Worm (Caenorhabditis elegans): ENCODE measurements around the gene Y49E10.18.
A peak's percentile ranks its signal among the peaks of the same experiment; 100 is the strongest.

Y49E10.18 gene

ce11 chrIII:12453315-12453714 lies 7.4 kb upstream of the Y49E10.18 start, which contains the start of gene ani-1 (continued):
- TF ChIP-seq ZK337.2 (GFP tag; IDR thresholded peaks at IDR 0.05) (no peak), fos-1 (tag; optimal IDR thresholded peaks at IDR 0.05) (no peak), unc-62 (GFP tag; optimal IDR thresholded peaks at IDR 0.05 in 1 of 2) (no peak), unc-62 (tag; optimal IDR thresholded peaks at IDR 0.05) (no peak), php-3 (GFP tag; IDR thresholded peaks at IDR 0.05) (no peak), nhr-42 (GFP tag; IDR thresholded peaks at IDR 0.05) (no peak), dve-1 (tag; optimal IDR thresholded peaks at IDR 0.05; ENCODE audit: insufficient read depth) (peak; percentile 24), spr-1 (tag; optimal IDR thresholded peaks at IDR 0.05) (peak; percentile 10), ztf-7 (tag; optimal IDR thresholded peaks at IDR 0.05) (no peak), mdt-29 (GFP tag; IDR thresholded peaks at IDR 0.05) (no peak), D1046.2 (GFP tag; IDR thresholded peaks at IDR 0.05) (no peak), nhr-76 (tag; optimal IDR thresholded peaks at IDR 0.05) (no peak), arid-1 (GFP tag; conservative IDR thresholded peaks at IDR 0.05) (peak; percentile 42; the same call in 1 of the 2 replicates), lim-7 (GFP tag; IDR thresholded peaks at IDR 0.05) (no peak), nhr-25 (tag; optimal IDR thresholded peaks at IDR 0.05; ENCODE audit: borderline replicate concordance, insufficient read depth) (peak; percentile 9), mep-1 (tag; optimal IDR thresholded peaks at IDR 0.05) (peak; percentile 69), lin-29 (GFP tag; IDR thresholded peaks at IDR 0.05) (no peak), hmg-1.1 (GFP tag; IDR thresholded peaks at IDR 0.05) (peak; percentile 40; the same call in 1 of the 2 replicates), zag-1 (tag; optimal IDR thresholded peaks at IDR 0.05) (no peak), lin-15B (tag; optimal IDR thresholded peaks at IDR 0.05) (no peak), Y105C5A.15 (GFP tag; IDR thresholded peaks at IDR 0.05) (no peak), ztf-11 (tag; optimal IDR thresholded peaks at IDR 0.05) (no peak), duxl-1 (tag; optimal IDR thresholded peaks at IDR 0.05; ENCODE audit: poor library complexity) (peak; percentile 5), egl-43 (GFP tag; IDR thresholded peaks at IDR 0.05) (no peak), nhr-111 (GFP tag; optimal IDR thresholded peaks at IDR 0.05) (no peak), nhr-237 (tag; optimal IDR thresholded peaks at IDR 0.05) (no peak), mdl-1 (tag; optimal IDR thresholded peaks at IDR 0.05) (no peak), zfp-3 (GFP tag; conservative IDR thresholded peaks at IDR 0.05) (0 out of 2 replicates have a peak, but pooled peaks have one; percentile 24), dmd-6 (GFP tag; IDR thresholded peaks at IDR 0.05) (no peak), lir-3 (tag; optimal IDR thresholded peaks at IDR 0.05) (no peak), mes-2 (tag; optimal IDR thresholded peaks at IDR 0.05; ENCODE audit: poor library complexity, severe bottlenecking) (peak; percentile 69), mxl-2 (GFP tag; conservative IDR thresholded peaks at IDR 0.05) (no peak), vab-7 (GFP tag; IDR thresholded peaks at IDR 0.05) (no peak), pqm-1 (tag; optimal IDR thresholded peaks at IDR 0.05) (no peak), nhr-6 (tag; optimal IDR thresholded peaks at IDR 0.05) (peak; percentile 63)

- TF ChIP-seq hlh-30 (tag; optimal IDR thresholded peaks at IDR 0.05; ENCODE audit: insufficient read depth) (peak; percentile 23), lin-38 (GFP tag; IDR thresholded peaks at IDR 0.05) (peak; percentile 64)
These were observed 1.7 kb upstream of the Y49E10.18 start for ce11 chrIII:12447563-12447962.

- TF ChIP-seq daf-16 (GFP tag; optimal IDR thresholded peaks at IDR 0.05) (no peak), daf-16 (tag; optimal IDR thresholded peaks at IDR 0.05) (peak; percentile 38), nhr-25 (tag; optimal IDR thresholded peaks at IDR 0.05; ENCODE audit: borderline replicate concordance, insufficient read depth) (no peak), skn-1 (tag; optimal IDR thresholded peaks at IDR 0.05) (no peak), mxl-3 (GFP tag; optimal IDR thresholded peaks at IDR 0.05) (peak; percentile 10), rbr-2 (tag; optimal IDR thresholded peaks at IDR 0.05) (no peak), ama-1 (optimal IDR thresholded peaks at IDR 0.05) (no peak), nhr-28 (tag; optimal IDR thresholded peaks at IDR 0.05) (peak; percentile 28), hlh-11 (tag; optimal IDR thresholded peaks at IDR 0.05) (peak; percentile 48), unc-62 (GFP tag; optimal IDR thresholded peaks at IDR 0.05 in 1 of 2) (peak in 1 of 2 experiments; percentile 32), unc-62 (tag; optimal IDR thresholded peaks at IDR 0.05) (no peak), dve-1 (tag; optimal IDR thresholded peaks at IDR 0.05; ENCODE audit: insufficient read depth) (peak; percentile 27), hlh-30 (tag; optimal IDR thresholded peaks at IDR 0.05; ENCODE audit: insufficient read depth) (no peak), php-3 (GFP tag; IDR thresholded peaks at IDR 0.05) (peak; percentile 64), mep-1 (tag; optimal IDR thresholded peaks at IDR 0.05) (no peak), dmd-6 (GFP tag; IDR thresholded peaks at IDR 0.05) (peak; percentile 73), zag-1 (tag; optimal IDR thresholded peaks at IDR 0.05) (no peak), mes-2 (tag; optimal IDR thresholded peaks at IDR 0.05; ENCODE audit: poor library complexity, severe bottlenecking) (no peak)
These were observed 683 bp downstream of the Y49E10.18 start for ce11 chrIII:12445223-12445622.

All from whole organism, L4 larva.